Worm (Caenorhabditis elegans) whole organism, L4 larva: Measurements from ENCODE around the gene inx-6.
A peak's percentile ranks its signal among the peaks of the same experiment; 100 is the strongest.

Source experiments
- F10B5.3 ChIP-seq: sonication (generic microtip); optimal IDR thresholded peaks from 2 replicates; lab custom pipeline; 2016; ENCODE audit warnings: mild to moderate bottlenecking, missing genetic modification characterization, missing compliant biosample characterization
- F49E8.2 ChIP-seq: sonication (generic microtip); optimal IDR thresholded peaks from 2 replicates; lab custom pipeline; 2016; ENCODE audit warnings: missing compliant biosample characterization, mild to moderate bottlenecking, missing genetic modification characterization, borderline replicate concordance
- R02D3.7 ChIP-seq: fragments of 150-350 bp; sonication (generic microtip); optimal IDR thresholded peaks from 3 replicates; lab custom pipeline; 2014; ENCODE audit warnings: missing biosample characterization, missing genetic modification characterization
- Y5F2A.4 ChIP-seq: fragments of 200-800 bp; sonication (Bioruptor generic); optimal IDR thresholded peaks from 2 replicates; lab custom pipeline; 2018; ENCODE audit warnings: mild to moderate bottlenecking, missing genetic modification characterization, missing compliant biosample characterization
- Y75B8A.6 ChIP-seq: fragments of 200-800 bp; sonication (Bioruptor generic); IDR thresholded peaks from 2 replicates; pipeline ENCODE4 v1.3.6; 2022; ENCODE audit warnings: missing genetic modification reagents, missing genetic modification characterization, missing compliant biosample characterization
- ZK546.5 ChIP-seq, 2 experiments: sonication (generic microtip); optimal IDR thresholded peaks; 2 replicates each; lab custom pipeline; 2017; ENCODE audit warnings: missing biosample characterization in 2 of 2, missing genetic modification characterization in 2 of 2
- ama-1 ChIP-seq: fragments of 150-350 bp; optimal IDR thresholded peaks from 2 replicates; lab custom pipeline; 2014; ENCODE audit warnings: inconsistent platforms, mixed read lengths
- attf-4 ChIP-seq: sonication (generic microtip); optimal IDR thresholded peaks from 3 replicates; lab custom pipeline; 2017; ENCODE audit warnings: missing biosample characterization, missing genetic modification characterization
- ceh-32 ChIP-seq: sonication (generic microtip); optimal IDR thresholded peaks from 2 replicates; lab custom pipeline; 2016; ENCODE audit warnings: mild to moderate bottlenecking, missing genetic modification characterization, missing compliant biosample characterization; ENCODE audit not compliant: poor library complexity
- ceh-82 ChIP-seq: sonication (generic microtip); optimal IDR thresholded peaks from 2 replicates; lab custom pipeline; 2017; ENCODE audit warnings: missing biosample characterization, missing genetic modification characterization
- ces-1 ChIP-seq: fragments of 150-350 bp; sonication (generic microtip); optimal IDR thresholded peaks from 4 replicates; lab custom pipeline; 2014; ENCODE audit warnings: missing biosample characterization, missing genetic modification reagents, missing genetic modification characterization
- daf-12 ChIP-seq: fragments of 150-350 bp; optimal IDR thresholded peaks from 2 replicates; lab custom pipeline; 2014; ENCODE audit warnings: missing biosample characterization, missing genetic modification reagents, missing genetic modification characterization
- dpl-1 ChIP-seq: fragments of 150-350 bp; optimal IDR thresholded peaks from 2 replicates; lab custom pipeline; 2014; ENCODE audit warnings: missing biosample characterization, missing genetic modification reagents, missing genetic modification characterization
- egl-27 ChIP-seq: sonication (generic microtip); optimal IDR thresholded peaks from 3 replicates; lab custom pipeline; 2017; ENCODE audit warnings: missing biosample characterization, missing genetic modification reagents, missing genetic modification characterization
- egl-43 ChIP-seq: fragments of 200-800 bp; sonication (Bioruptor generic); IDR thresholded peaks from 2 replicates; pipeline ENCODE4 v1.3.6; 2022; ENCODE audit warnings: missing genetic modification reagents, missing genetic modification characterization, missing compliant biosample characterization
- hif-1 ChIP-seq, 2 experiments: sonication (generic microtip); optimal IDR thresholded peaks; 2 replicates each; lab custom pipeline; 2016 to 2017; ENCODE audit warnings: missing compliant biosample characterization in 2 of 2, missing genetic modification characterization in 2 of 2, missing genetic modification reagents in 2 of 2, missing genotype in 2 of 2, mild to moderate bottlenecking in 1 of 2
- hlh-11 ChIP-seq: fragments of 200-800 bp; sonication (Bioruptor generic); optimal IDR thresholded peaks from 2 replicates; lab custom pipeline; 2018; ENCODE audit warnings: mild to moderate bottlenecking, missing genetic modification characterization, missing compliant biosample characterization
- hlh-30 ChIP-seq: sonication (generic microtip); optimal IDR thresholded peaks from 2 replicates; lab custom pipeline; 2017; ENCODE audit warnings: antibody characterized with exemption, mild to moderate bottlenecking, missing genetic modification characterization, missing compliant biosample characterization; ENCODE audit not compliant: insufficient read depth
- jun-1 ChIP-seq: fragments of 150-350 bp; optimal IDR thresholded peaks from 2 replicates; lab custom pipeline; 2014; ENCODE audit warnings: missing biosample characterization, missing genetic modification reagents, missing genetic modification characterization
- lin-1 ChIP-seq: fragments of 200-800 bp; sonication (Bioruptor generic); IDR thresholded peaks from 2 replicates; pipeline ENCODE4 v1.3.6; 2022; ENCODE audit warnings: missing genetic modification reagents, missing genetic modification characterization, missing compliant biosample characterization
- lin-29 ChIP-seq: fragments of 200-800 bp; sonication (Bioruptor generic); IDR thresholded peaks from 2 replicates; pipeline ENCODE4 v1.3.6; 2022; ENCODE audit warnings: missing genetic modification reagents, missing genetic modification characterization, missing compliant biosample characterization
- lsy-2 ChIP-seq, 2 experiments: fragments of 150-350 bp in 1 of 2; sonication (generic microtip) in 1 of 2; optimal IDR thresholded peaks; 2 replicates each; lab custom pipeline; 2014 to 2017; ENCODE audit warnings: missing biosample characterization in 2 of 2, missing genetic modification characterization in 2 of 2
- mdl-1 ChIP-seq, 2 experiments: fragments of 150-350 bp in 1 of 2; sonication (generic microtip) in 1 of 2; optimal IDR thresholded peaks; 2 replicates each; lab custom pipeline; 2014 to 2017; ENCODE audit warnings: missing biosample characterization in 2 of 2, missing genetic modification characterization in 2 of 2
- mxl-3 ChIP-seq: fragments of 200-800 bp; sonication (Bioruptor generic); optimal IDR thresholded peaks from 2 replicates; lab custom pipeline; 2018; ENCODE audit warnings: mild to moderate bottlenecking, missing genetic modification characterization, missing compliant biosample characterization
- nhr-11 ChIP-seq: fragments of 150-350 bp; optimal IDR thresholded peaks from 2 replicates; lab custom pipeline; 2014; ENCODE audit warnings: missing biosample characterization, missing genetic modification characterization
- nhr-237 ChIP-seq: sonication (generic microtip); optimal IDR thresholded peaks from 2 replicates; lab custom pipeline; 2017; ENCODE audit warnings: missing biosample characterization, missing genetic modification characterization
- nhr-25 ChIP-seq: sonication (generic microtip); optimal IDR thresholded peaks from 2 replicates; lab custom pipeline; 2017; ENCODE audit warnings: missing genetic modification characterization, mild to moderate bottlenecking, missing compliant biosample characterization, antibody characterized with exemption, moderate library complexity, borderline replicate concordance; ENCODE audit not compliant: insufficient read depth
- nhr-28 ChIP-seq: fragments of 150-350 bp; optimal IDR thresholded peaks from 2 replicates; lab custom pipeline; 2014; ENCODE audit warnings: missing biosample characterization, missing genetic modification characterization
- nhr-42 ChIP-seq: fragments of 200-800 bp; sonication (Bioruptor generic); IDR thresholded peaks from 2 replicates; pipeline ENCODE4 v1.3.6; 2022; ENCODE audit warnings: missing genetic modification characterization, missing compliant biosample characterization
- nhr-6 ChIP-seq: fragments of 150-350 bp; optimal IDR thresholded peaks from 2 replicates; lab custom pipeline; 2014; ENCODE audit warnings: missing biosample characterization, missing genetic modification characterization
- nhr-76 ChIP-seq: fragments of 150-350 bp; optimal IDR thresholded peaks from 2 replicates; lab custom pipeline; 2014; ENCODE audit warnings: missing biosample characterization, missing genetic modification characterization
- nhr-77 ChIP-seq: fragments of 150-350 bp; optimal IDR thresholded peaks from 2 replicates; lab custom pipeline; 2014; ENCODE audit warnings: missing biosample characterization, missing genetic modification characterization
- pha-4 ChIP-seq, 2 experiments: fragments of 150-350 bp in 1 of 2; fragments of 200-800 bp in 1 of 2; sonication (Bioruptor generic) in 1 of 2; IDR thresholded peaks in 1 of 2; optimal IDR thresholded peaks in 1 of 2; 2 replicates each; pipeline versions ENCODE4 v1.3.6 to Lab custom; 2014 to 2022; ENCODE audit warnings: missing genetic modification characterization in 2 of 2, missing genetic modification reagents in 2 of 2, missing biosample characterization in 1 of 2, missing compliant biosample characterization in 1 of 2
- php-3 ChIP-seq: fragments of 200-800 bp; sonication (Bioruptor generic); IDR thresholded peaks from 2 replicates; pipeline ENCODE4 v1.3.6; 2022; ENCODE audit warnings: missing genetic modification reagents, missing genetic modification characterization, missing compliant biosample characterization
- snpc-1.2 ChIP-seq: fragments of 200-800 bp; sonication (Bioruptor generic); IDR thresholded peaks from 2 replicates; pipeline ENCODE4 v1.3.6; 2022; ENCODE audit warnings: missing genetic modification reagents, missing genetic modification characterization, missing compliant biosample characterization
- snpc-4 ChIP-seq: fragments of 150-350 bp; optimal IDR thresholded peaks from 2 replicates; lab custom pipeline; 2014; ENCODE audit warnings: missing biosample characterization, missing genetic modification characterization
- spr-1 ChIP-seq: sonication (generic microtip); optimal IDR thresholded peaks from 2 replicates; lab custom pipeline; 2016; ENCODE audit warnings: mild to moderate bottlenecking, missing genetic modification characterization, missing compliant biosample characterization
- unc-39 ChIP-seq: sonication (generic microtip); optimal IDR thresholded peaks from 2 replicates; lab custom pipeline; 2017; ENCODE audit warnings: missing biosample characterization, missing genetic modification characterization
- unc-62 ChIP-seq, 3 experiments: fragments of 150-350 bp in 1 of 3; sonication (generic microtip); optimal IDR thresholded peaks in 2 of 3; peaks in 1 of 3; 1 replicate in 1 of 3; 2 replicates in 2 of 3; lab custom pipeline; 2014 to 2017; ENCODE audit warnings: missing biosample characterization in 3 of 3, missing genetic modification characterization in 3 of 3, missing genetic modification reagents in 3 of 3, missing genotype in 1 of 3
- vab-7 ChIP-seq: fragments of 200-800 bp; sonication (Bioruptor generic); IDR thresholded peaks from 2 replicates; pipeline ENCODE4 v1.3.6; 2022; ENCODE audit warnings: missing genetic modification reagents, missing genetic modification characterization, missing compliant biosample characterization
- zag-1 ChIP-seq: fragments of 150-350 bp; optimal IDR thresholded peaks from 2 replicates; lab custom pipeline; 2014; ENCODE audit warnings: missing biosample characterization, missing genetic modification characterization
- zfp-2 ChIP-seq: sonication (generic microtip); optimal IDR thresholded peaks from 2 replicates; lab custom pipeline; 2016; ENCODE audit warnings: mild to moderate bottlenecking, missing genetic modification characterization, missing compliant biosample characterization
- zip-11 ChIP-seq: fragments of 200-800 bp; sonication (Bioruptor generic); IDR thresholded peaks from 2 replicates; pipeline ENCODE4 v1.3.6; 2022; ENCODE audit warnings: missing genetic modification characterization, missing compliant biosample characterization

inx-6 gene

DNA sequence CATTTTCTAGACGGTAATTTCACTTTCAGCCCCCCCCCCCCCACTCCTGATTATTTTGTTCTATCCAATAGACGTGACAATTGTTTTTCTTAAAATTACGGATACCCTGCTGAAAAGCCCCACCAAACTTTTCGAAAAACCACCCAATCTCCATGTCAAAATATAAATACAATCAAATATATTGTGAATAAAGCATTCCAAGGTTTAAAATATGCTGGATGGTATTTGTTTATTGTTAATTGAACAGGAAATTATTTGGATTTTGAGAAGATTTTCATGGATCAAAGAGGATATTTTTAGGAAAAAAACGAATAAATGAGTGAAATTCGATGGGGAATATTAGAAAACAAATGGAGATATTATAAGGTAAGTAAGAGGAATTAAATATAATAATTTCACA, 42.6 kb upstream of the inx-6 start, which contains the start of gene C27D8.4:
TSS of gene C27D8.4 (plus strand) at position 301 of the 400 bp plus-strand sequence.
- TF ChIP-seq attf-4 (tag; lab: Kevin White, UChicago) (no peak), nhr-76 (tag; lab: Kevin White, UChicago) (no peak), daf-12 (tag; lab: Kevin White, UChicago) (no peak), hif-1 (tag; optimal IDR thresholded peaks at IDR 0.05; lab: Kevin White, UChicago) (no peak), lsy-2 (tag; optimal IDR thresholded peaks at IDR 0.05; lab: Kevin White, UChicago) (no peak), ceh-32 (tag; lab: Kevin White, UChicago) (no peak), nhr-11 (tag; lab: Kevin White, UChicago) (no peak), snpc-4 (tag; lab: Kevin White, UChicago) (no peak), ZK546.5 (tag; optimal IDR thresholded peaks at IDR 0.05; lab: Kevin White, UChicago) (no peak), lin-29 (GFP tag; lab: Robert Waterston, UW) (no peak)

DNA sequence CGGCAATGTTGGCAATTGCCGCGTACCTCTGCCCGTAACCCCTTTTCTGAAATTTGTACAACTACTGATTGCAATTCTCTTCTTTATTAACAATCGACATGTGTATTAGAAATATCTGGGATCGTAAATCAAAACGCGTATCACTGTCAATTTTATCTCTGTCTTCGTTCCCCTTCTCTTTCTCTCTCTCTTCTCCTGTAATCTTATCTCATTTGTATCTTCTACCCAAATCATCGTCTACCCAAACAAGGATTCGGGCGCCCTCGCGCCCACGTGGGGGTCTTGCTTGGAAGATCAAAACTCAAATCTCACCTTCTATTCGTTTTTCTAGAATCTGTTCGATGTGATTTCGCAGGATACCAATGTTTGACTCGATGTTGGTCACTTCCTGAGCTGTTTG, 35.4 kb upstream of the inx-6 start, which contains the start of gene C27D8.2:
TSS of gene C27D8.2 (plus strand) at position 222 of the 400 bp plus-strand sequence.
- TF ChIP-seq nhr-77 (no peak), nhr-28 (tag; lab: Kevin White, UChicago) (peak; percentile 85), Y5F2A.4 (GFP tag; lab: Kevin White, UChicago) (no peak), ama-1 (no peak), mdl-1 (tag; optimal IDR thresholded peaks at IDR 0.05; lab: Kevin White, UChicago) (peak; percentile 12 to 86), F49E8.2 (tag; lab: Kevin White, UChicago) (no peak), nhr-25 (tag; lab: Kevin White, UChicago) (no peak), mxl-3 (GFP tag; lab: Kevin White, UChicago) (peak; percentile 92), hlh-11 (tag; lab: Kevin White, UChicago) (peak; percentile 44), nhr-76 (tag; lab: Kevin White, UChicago) (no peak), jun-1 (no peak), nhr-42 (no peak), egl-43 (GFP tag; lab: Robert Waterston, UW) (no peak), ces-1 (GFP tag; lab: Kevin White, UChicago) (no peak), snpc-1.2 (GFP tag; lab: Robert Waterston, UW) (no peak), ceh-82 (tag; lab: Kevin White, UChicago) (no peak), egl-27 (tag; lab: Kevin White, UChicago) (no peak)

DNA sequence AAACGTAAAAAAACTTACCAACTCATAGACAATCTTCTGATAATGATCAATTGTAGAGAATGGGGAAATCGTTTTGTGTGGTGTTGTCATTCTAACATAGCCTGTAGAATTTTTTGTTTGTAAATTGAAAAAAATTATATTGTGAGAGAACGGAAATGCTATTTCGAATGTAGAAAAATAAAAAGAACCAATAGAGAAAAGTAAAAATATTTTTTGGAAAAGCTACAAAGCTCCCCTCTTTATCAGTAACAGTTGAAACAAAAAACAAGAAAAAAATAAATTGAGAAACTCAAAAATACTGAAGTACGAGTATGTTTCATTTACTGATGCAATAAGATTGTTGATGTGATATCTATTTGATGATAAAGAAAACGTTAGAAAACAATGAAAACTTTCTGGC, 34.7 kb upstream of the inx-6 start, which contains the start of gene C27D8.3:
TSS of gene C27D8.3 (minus strand) at position 101 of the 400 bp plus-strand sequence.
- no peak for TF ChIP-seq nhr-28 (tag; lab: Kevin White, UChicago)
- no peak for TF ChIP-seq zag-1 (tag; lab: Kevin White, UChicago)
- no peak for TF ChIP-seq Y75B8A.6 (GFP tag; lab: Robert Waterston, UW)
- TF ChIP-seq lin-1, result no peak
- TF ChIP-seq spr-1 (tag; lab: Kevin White, UChicago), result no peak
- TF ChIP-seq pha-4 (GFP tag; IDR thresholded peaks at IDR 0.05; lab: Robert Waterston, UW), result no peak
- TF ChIP-seq pha-4 (tag; optimal IDR thresholded peaks at IDR 0.05; lab: Kevin White, UChicago), result no peak
- TF ChIP-seq vab-7 (GFP tag; lab: Robert Waterston, UW), result no peak
- no peak for TF ChIP-seq ceh-82 (tag; lab: Kevin White, UChicago)
- no peak for TF ChIP-seq F10B5.3 (tag; lab: Kevin White, UChicago)
- no peak for TF ChIP-seq jun-1

DNA sequence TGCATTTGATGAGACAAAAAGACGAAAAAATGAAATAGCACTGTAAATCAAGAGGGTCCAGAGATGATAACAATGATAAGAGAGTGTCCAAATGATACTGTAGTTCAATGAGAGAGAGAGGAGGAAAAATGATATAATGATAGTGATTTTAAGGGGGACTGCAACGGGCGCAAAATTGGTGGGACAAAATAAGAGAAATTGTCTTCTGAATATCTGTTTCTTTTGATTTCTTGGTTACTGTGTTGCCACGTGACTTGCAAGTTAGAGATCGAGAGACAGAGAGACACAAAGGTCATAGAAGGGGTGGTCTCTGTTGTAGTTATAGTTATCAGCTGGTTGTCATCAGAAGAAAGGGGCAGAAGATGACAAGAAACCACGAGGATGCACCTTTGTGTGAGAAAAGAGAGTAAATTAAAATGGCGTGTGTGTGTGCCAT, 30.4 kb upstream of the inx-6 start:
- TF ChIP-seq R02D3.7 (tag; lab: Kevin White, UChicago) (no peak), nhr-6 (tag; lab: Kevin White, UChicago) (no peak), daf-12 (tag; lab: Kevin White, UChicago) (no peak), snpc-4 (tag; lab: Kevin White, UChicago) (no peak), spr-1 (tag; lab: Kevin White, UChicago) (no peak), nhr-42 (0 out of 2 replicates have a peak, but pooled peaks have one; percentile 23), mdl-1 (tag; optimal IDR thresholded peaks at IDR 0.05; lab: Kevin White, UChicago) (peak; percentile 15 to 86), dpl-1 (no peak), hlh-30 (tag; lab: Kevin White, UChicago) (peak; percentile 88), ceh-82 (tag; lab: Kevin White, UChicago) (no peak), zip-11 (GFP tag; lab: Robert Waterston, UW) (no peak), unc-62 (GFP tag; optimal IDR thresholded peaks at IDR 0.05 in 1 of 2; lab: Kevin White, UChicago) (no peak), unc-62 (tag; optimal IDR thresholded peaks at IDR 0.05; lab: Kevin White, UChicago) (no peak), egl-43 (GFP tag; lab: Robert Waterston, UW) (no peak), nhr-237 (tag; lab: Kevin White, UChicago) (no peak), php-3 (GFP tag; lab: Robert Waterston, UW) (no peak), unc-39 (tag; lab: Kevin White, UChicago) (no peak), nhr-11 (tag; lab: Kevin White, UChicago) (no peak), zfp-2 (tag; lab: Kevin White, UChicago) (no peak), vab-7 (GFP tag; lab: Robert Waterston, UW) (no peak)
